Fruit fly (Drosophila melanogaster) whole organism, embryonic: ENCODE data around the gene CG3457.

Experiments
- CG8478 ChIP-seq: fragments of >200 bp; optimal IDR thresholded peaks from 2 replicates; lab custom pipeline; 2018
- gcm2 ChIP-seq: fragments of 200-800 bp; sonication (Bioruptor generic); optimal IDR thresholded peaks from 2 replicates; lab custom pipeline; 2016; ENCODE audit warnings: missing biosample characterization, missing genetic modification characterization
- pho ChIP-seq: fragments of 200-800 bp; sonication (Bioruptor generic); optimal IDR thresholded peaks from 2 replicates; lab custom pipeline; 2016; ENCODE audit warnings: missing biosample characterization, missing genetic modification characterization
- ro ChIP-seq: fragments of 200-800 bp; sonication (Bioruptor generic); IDR thresholded peaks from 2 replicates; pipeline ENCODE4 v1.3.6; 2022; ENCODE audit warnings: missing biosample characterization, missing genetic modification characterization
- sob ChIP-seq: fragments of 200-800 bp; sonication (Bioruptor generic); IDR thresholded peaks from 2 replicates; pipeline ENCODE4 v1.3.6; 2022; ENCODE audit warnings: missing biosample characterization, missing genetic modification characterization
- z ChIP-seq: fragments of 200-800 bp; sonication (Bioruptor generic); IDR thresholded peaks from 3 replicates; pipeline ENCODE4 v1.3.6; 2022; ENCODE audit warnings: missing biosample characterization, missing genetic modification characterization

DNA sequence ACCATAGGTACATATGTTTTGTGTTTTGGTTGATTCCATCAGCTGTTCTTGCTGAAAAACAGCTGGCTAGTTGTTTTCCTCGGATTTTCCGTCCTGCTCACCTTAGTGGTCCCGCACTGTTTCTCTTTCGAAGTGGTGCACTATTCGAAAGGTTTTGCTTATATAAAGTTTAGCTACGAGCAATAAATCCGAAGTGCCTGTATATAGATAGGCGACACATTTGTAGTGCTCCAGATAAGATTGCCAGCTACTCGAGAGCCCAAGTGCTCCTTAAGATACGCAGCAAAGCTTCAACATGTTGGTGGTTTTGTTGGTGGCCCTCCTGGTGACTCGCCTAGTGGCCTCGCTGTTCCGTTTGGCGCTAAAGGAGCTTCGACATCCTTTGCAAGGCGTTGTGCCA, 8.8 kb upstream of the CG3457 start, which contains the start of gene Cyp4ae1:
- no peak for TF ChIP-seq z (GFP tag; lab: Robert Waterston, UW)
- TF ChIP-seq sob, result no peak
- TF ChIP-seq pho (GFP tag; lab: Kevin White, UChicago), result no peak
- no peak for TF ChIP-seq gcm2 (GFP tag; lab: Kevin White, UChicago)
- no peak for TF ChIP-seq CG8478
- no peak for TF ChIP-seq ro (GFP tag; lab: Robert Waterston, UW)
